Worm (Caenorhabditis elegans) whole organism, late embryonic: ENCODE measurements around the gene C54H2.4.

ENCODE experiments used
- C08G9.2 ChIP-seq: sonication (generic microtip); optimal IDR thresholded peaks from 2 replicates; lab custom pipeline; 2016; ENCODE audit warnings: mild to moderate bottlenecking, missing genetic modification characterization, moderate library complexity, missing compliant biosample characterization
- K02D7.2 ChIP-seq: sonication (generic microtip); optimal IDR thresholded peaks from 2 replicates; lab custom pipeline; 2017; ENCODE audit warnings: mild to moderate bottlenecking, missing genetic modification characterization, missing compliant biosample characterization
- K09A11.1 ChIP-seq: sonication (generic microtip); optimal IDR thresholded peaks from 2 replicates; lab custom pipeline; 2017; ENCODE audit warnings: antibody characterized with exemption, mild to moderate bottlenecking, missing genetic modification characterization, missing compliant biosample characterization; ENCODE audit not compliant: insufficient read depth
- T23F11.4 ChIP-seq: fragments of 200-800 bp; sonication (Bioruptor generic); optimal IDR thresholded peaks from 2 replicates; lab custom pipeline; 2018; ENCODE audit warnings: mild to moderate bottlenecking, missing genetic modification characterization, missing compliant biosample characterization
- ahr-1 ChIP-seq: sonication (generic microtip); optimal IDR thresholded peaks from 2 replicates; lab custom pipeline; 2016; ENCODE audit warnings: missing genetic modification characterization, missing compliant biosample characterization
- ceh-18 ChIP-seq: sonication (generic microtip); optimal IDR thresholded peaks from 2 replicates; lab custom pipeline; 2016; ENCODE audit warnings: missing genetic modification characterization, missing compliant biosample characterization
- ceh-19 ChIP-seq: fragments of 200-800 bp; sonication (Bioruptor generic); optimal IDR thresholded peaks from 2 replicates; lab custom pipeline; 2018; ENCODE audit warnings: mild to moderate bottlenecking, missing genetic modification characterization, missing compliant biosample characterization
- ceh-24 ChIP-seq: sonication (generic microtip); optimal IDR thresholded peaks from 2 replicates; lab custom pipeline; 2016; ENCODE audit warnings: mild to moderate bottlenecking, missing genetic modification characterization, missing compliant biosample characterization
- ceh-31 ChIP-seq: sonication (generic microtip); optimal IDR thresholded peaks from 2 replicates; lab custom pipeline; 2016; ENCODE audit warnings: missing genetic modification characterization, missing compliant biosample characterization
- ceh-45 ChIP-seq: fragments of 200-800 bp; sonication (Bioruptor generic); IDR thresholded peaks from 2 replicates; pipeline ENCODE4 v1.3.6; 2022; ENCODE audit warnings: missing genetic modification reagents, missing genetic modification characterization, missing compliant biosample characterization
- ceh-48 ChIP-seq: sonication (generic microtip); optimal IDR thresholded peaks from 2 replicates; lab custom pipeline; 2016; ENCODE audit warnings: missing genetic modification characterization, inconsistent platforms, missing compliant biosample characterization
- ceh-9 ChIP-seq: sonication (generic microtip); optimal IDR thresholded peaks from 2 replicates; lab custom pipeline; 2016; ENCODE audit warnings: mild to moderate bottlenecking, missing genetic modification characterization, inconsistent platforms, missing compliant biosample characterization
- che-1 ChIP-seq: sonication (generic microtip); optimal IDR thresholded peaks from 2 replicates; lab custom pipeline; 2016; ENCODE audit warnings: mild to moderate bottlenecking, missing genetic modification characterization, missing compliant biosample characterization
- dmd-4 ChIP-seq: sonication (generic microtip); optimal IDR thresholded peaks from 2 replicates; lab custom pipeline; 2016; ENCODE audit warnings: borderline replicate concordance, missing genetic modification characterization, missing compliant biosample characterization
- elt-2 ChIP-seq: sonication (generic microtip); optimal IDR thresholded peaks from 2 replicates; lab custom pipeline; 2016; ENCODE audit warnings: missing genetic modification reagents, missing genetic modification characterization, missing compliant biosample characterization
- elt-4 ChIP-seq: sonication (generic microtip); optimal IDR thresholded peaks from 2 replicates; lab custom pipeline; 2016; ENCODE audit warnings: missing genetic modification characterization, missing compliant biosample characterization
- ets-4 ChIP-seq: sonication (generic microtip); optimal IDR thresholded peaks from 2 replicates; lab custom pipeline; 2016; ENCODE audit warnings: missing genetic modification characterization, missing compliant biosample characterization
- eyg-1 ChIP-seq: sonication (generic microtip); optimal IDR thresholded peaks from 2 replicates; lab custom pipeline; 2016; ENCODE audit warnings: missing genotype, missing genetic modification characterization, missing compliant biosample characterization
- fkh-10 ChIP-seq: fragments of 150-350 bp; optimal IDR thresholded peaks from 2 replicates; lab custom pipeline; 2014; ENCODE audit warnings: missing biosample characterization, missing genetic modification reagents, missing genetic modification characterization
- gmeb-2 ChIP-seq: sonication (generic microtip); optimal IDR thresholded peaks from 2 replicates; lab custom pipeline; 2016; ENCODE audit warnings: missing genetic modification characterization, inconsistent platforms, missing compliant biosample characterization
- hlh-30 ChIP-seq: sonication (generic microtip); optimal IDR thresholded peaks from 2 replicates; lab custom pipeline; 2017; ENCODE audit warnings: antibody characterized with exemption, missing genetic modification characterization, missing compliant biosample characterization; ENCODE audit not compliant: insufficient read depth
- hlh-6 ChIP-seq: sonication (generic microtip); optimal IDR thresholded peaks from 2 replicates; lab custom pipeline; 2016; ENCODE audit warnings: missing genotype, missing genetic modification characterization, missing compliant biosample characterization
- hlh-8 ChIP-seq: sonication (generic microtip); optimal IDR thresholded peaks from 2 replicates; lab custom pipeline; 2016; ENCODE audit warnings: missing genotype, missing genetic modification characterization, missing compliant biosample characterization
- nfya-1 ChIP-seq: sonication (generic microtip); optimal IDR thresholded peaks from 2 replicates; lab custom pipeline; 2017; ENCODE audit warnings: missing genetic modification characterization, mild to moderate bottlenecking, missing compliant biosample characterization, antibody characterized with exemption, moderate library complexity
- nhr-232 ChIP-seq: sonication (generic microtip); optimal IDR thresholded peaks from 2 replicates; lab custom pipeline; 2016; ENCODE audit warnings: missing genetic modification characterization, missing compliant biosample characterization
- odd-2 ChIP-seq: sonication (generic microtip); optimal IDR thresholded peaks from 2 replicates; lab custom pipeline; 2017; ENCODE audit warnings: antibody characterized with exemption, mild to moderate bottlenecking, missing genetic modification characterization, missing compliant biosample characterization
- pag-3 ChIP-seq: sonication (generic microtip); optimal IDR thresholded peaks from 2 replicates; lab custom pipeline; 2016; ENCODE audit warnings: missing compliant biosample characterization, missing genetic modification characterization, borderline replicate concordance
- pat-9 ChIP-seq: fragments of 200-800 bp; sonication (Bioruptor generic); optimal IDR thresholded peaks from 2 replicates; lab custom pipeline; 2018; ENCODE audit warnings: mild to moderate bottlenecking, missing genetic modification characterization, moderate library complexity, missing compliant biosample characterization
- pax-1 ChIP-seq: fragments of 150-350 bp; optimal IDR thresholded peaks from 2 replicates; lab custom pipeline; 2014; ENCODE audit warnings: missing biosample characterization, missing genetic modification characterization
- pha-2 ChIP-seq: sonication (generic microtip); optimal IDR thresholded peaks from 2 replicates; lab custom pipeline; 2017; ENCODE audit warnings: mild to moderate bottlenecking, missing genetic modification characterization, missing compliant biosample characterization
- pros-1 ChIP-seq: fragments of 150-350 bp; optimal IDR thresholded peaks from 2 replicates; lab custom pipeline; 2014; ENCODE audit warnings: missing biosample characterization, missing genetic modification reagents, missing genetic modification characterization
- ref-2 ChIP-seq: sonication (generic microtip); optimal IDR thresholded peaks from 2 replicates; lab custom pipeline; 2016; ENCODE audit warnings: missing genetic modification characterization, missing compliant biosample characterization
- rnt-1 ChIP-seq: sonication (generic microtip); optimal IDR thresholded peaks from 2 replicates; lab custom pipeline; 2016; ENCODE audit warnings: missing genetic modification characterization, missing compliant biosample characterization
- sdc-2 ChIP-seq: sonication (generic microtip); optimal IDR thresholded peaks from 2 replicates; lab custom pipeline; 2016; ENCODE audit warnings: missing genotype, missing genetic modification characterization, missing compliant biosample characterization
- sox-2 ChIP-seq: fragments of 200-800 bp; sonication (Bioruptor generic); IDR thresholded peaks from 2 replicates; pipeline ENCODE4 v1.3.6; 2022; ENCODE audit warnings: missing genetic modification reagents, missing genetic modification characterization, missing compliant biosample characterization
- sox-4 ChIP-seq: sonication (generic microtip); optimal IDR thresholded peaks from 2 replicates; lab custom pipeline; 2017; ENCODE audit warnings: mild to moderate bottlenecking, missing genetic modification characterization, inconsistent platforms, missing compliant biosample characterization
- tbx-2 ChIP-seq: sonication (generic microtip); optimal IDR thresholded peaks from 2 replicates; lab custom pipeline; 2016; ENCODE audit warnings: missing genetic modification characterization, missing compliant biosample characterization
- tbx-7 ChIP-seq: sonication (generic microtip); optimal IDR thresholded peaks from 2 replicates; lab custom pipeline; 2016; ENCODE audit warnings: missing genotype, missing genetic modification characterization, missing compliant biosample characterization
- ttx-3 ChIP-seq: sonication (generic microtip); optimal IDR thresholded peaks from 2 replicates; lab custom pipeline; 2016; ENCODE audit warnings: missing genetic modification reagents, missing genetic modification characterization, missing compliant biosample characterization
- unc-42 ChIP-seq: sonication (generic microtip); optimal IDR thresholded peaks from 2 replicates; lab custom pipeline; 2016; ENCODE audit warnings: missing genotype, missing genetic modification characterization, missing compliant biosample characterization

The C54H2.4 gene

ce11 chrX:5780672-5781182 lies 10.2 kb upstream of the C54H2.4 start, which contains the start of gene sft-4:
Gene sft-4, minus strand, starts transcription at chrX:5780722.
- no peak for TF ChIP-seq pag-3 (tag; lab: Kevin White, UChicago)
- TF ChIP-seq tbx-7 = no peak
- peak; percentile 56 for TF ChIP-seq hlh-30 (tag; lab: Kevin White, UChicago)
- no peak for TF ChIP-seq sox-4 (tag; lab: Kevin White, UChicago)
- no peak for TF ChIP-seq ceh-18 (tag; lab: Kevin White, UChicago)
- TF ChIP-seq ceh-24 (tag; lab: Kevin White, UChicago) = no peak
- TF ChIP-seq nfya-1 (tag; lab: Kevin White, UChicago) = peak; percentile 1
- TF ChIP-seq ttx-3 (tag; lab: Kevin White, UChicago) = no peak
- no peak for TF ChIP-seq hlh-6
- no peak for TF ChIP-seq odd-2 (tag; lab: Kevin White, UChicago)

DNA sequence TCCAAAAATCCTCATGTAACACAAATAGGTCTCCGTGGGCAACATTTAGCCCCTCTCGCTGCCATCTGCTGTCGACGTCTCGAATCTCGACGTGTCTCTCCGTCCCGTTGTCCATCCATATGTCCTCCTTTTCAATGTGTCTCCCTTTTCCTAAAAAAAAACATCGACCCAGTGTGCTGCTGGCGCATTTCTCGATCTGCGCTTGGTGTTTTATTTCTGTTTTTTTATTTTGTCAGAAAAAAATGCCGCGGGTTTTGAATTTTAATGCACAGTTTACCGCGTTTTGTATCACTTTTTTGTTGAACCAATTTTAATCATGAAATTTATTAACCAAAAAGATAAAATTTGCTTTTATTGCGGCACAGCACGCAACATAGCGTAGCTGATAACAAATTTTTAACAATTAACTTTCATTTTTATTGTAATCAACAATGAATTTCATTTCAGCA lies 5.3 kb upstream of the C54H2.4 start:
- TF ChIP-seq sdc-2 (tag; lab: Kevin White, UChicago) = peak; percentile 93
- no peak for TF ChIP-seq hlh-30 (tag; lab: Kevin White, UChicago)
- no peak for TF ChIP-seq ceh-9 (tag; lab: Kevin White, UChicago)
- peak; percentile 51 for TF ChIP-seq ceh-31 (tag; lab: Kevin White, UChicago)
- no peak for TF ChIP-seq sox-2 (GFP tag; lab: Robert Waterston, UW)
- peak; percentile 20 for TF ChIP-seq rnt-1 (tag; lab: Kevin White, UChicago)
- peak; percentile 19 for TF ChIP-seq elt-2 (tag; lab: Kevin White, UChicago)
- TF ChIP-seq C08G9.2 (tag; lab: Kevin White, UChicago) = peak; percentile 3
- TF ChIP-seq pat-9 = no peak
- TF ChIP-seq pros-1 (tag; lab: Kevin White, UChicago) = no peak
- no peak for TF ChIP-seq ahr-1 (tag; lab: Kevin White, UChicago)
- TF ChIP-seq pha-2 = no peak
- peak; percentile 2 for TF ChIP-seq ceh-48
- TF ChIP-seq ref-2 = peak; percentile 53
- no peak for TF ChIP-seq elt-4
- TF ChIP-seq K02D7.2 (tag; lab: Kevin White, UChicago) = no peak
- no peak for TF ChIP-seq ceh-24 (tag; lab: Kevin White, UChicago)
- TF ChIP-seq ceh-45 (GFP tag; lab: Robert Waterston, UW) = no peak
- peak; percentile 47 for TF ChIP-seq hlh-8
- no peak for TF ChIP-seq nhr-232
- TF ChIP-seq dmd-4 = no peak
- TF ChIP-seq ceh-19 (GFP tag; lab: Kevin White, UChicago) = no peak
- TF ChIP-seq pax-1 (tag; lab: Kevin White, UChicago) = no peak
- no peak for TF ChIP-seq ttx-3 (tag; lab: Kevin White, UChicago)
- no peak for TF ChIP-seq pag-3 (tag; lab: Kevin White, UChicago)
- no peak for TF ChIP-seq K09A11.1 (tag; lab: Kevin White, UChicago)
- no peak for TF ChIP-seq T23F11.4
- no peak for TF ChIP-seq fkh-10 (GFP tag; lab: Kevin White, UChicago)
- TF ChIP-seq gmeb-2 (tag; lab: Kevin White, UChicago) = no peak
- TF ChIP-seq tbx-2 (tag; lab: Kevin White, UChicago) = peak; percentile 24
- TF ChIP-seq unc-42 (tag; lab: Kevin White, UChicago) = peak; percentile 51
- no peak for TF ChIP-seq che-1 (tag; lab: Kevin White, UChicago)
- TF ChIP-seq nfya-1 (tag; lab: Kevin White, UChicago) = peak; percentile 46
- TF ChIP-seq eyg-1 (tag; lab: Kevin White, UChicago) = no peak
- no peak for TF ChIP-seq hlh-6
- TF ChIP-seq ets-4 (tag; lab: Kevin White, UChicago) = no peak
- TF ChIP-seq ceh-18 (tag; lab: Kevin White, UChicago) = peak; percentile 21
- TF ChIP-seq, all 69 proteins: peak for 12
